Fruit fly (Drosophila melanogaster) whole organism, prepupa: ENCODE results near the gene Coq8.

Experiments
- CG10631 ChIP-seq: fragments of 200-800 bp; sonication (Bioruptor generic); optimal IDR thresholded peaks from 2 replicates; lab custom pipeline; 2016; ENCODE audit warnings: missing biosample characterization, missing genetic modification characterization
- CG10669 ChIP-seq: fragments of 200-800 bp; sonication (Bioruptor generic); optimal IDR thresholded peaks from 3 replicates; lab custom pipeline; 2018; ENCODE audit warnings: missing biosample characterization, mild to moderate bottlenecking, missing genetic modification characterization, moderate library complexity
- CG11762 ChIP-seq: fragments of 200-800 bp; sonication (Bioruptor generic); optimal IDR thresholded peaks from 3 replicates; lab custom pipeline; 2016; ENCODE audit warnings: missing biosample characterization, missing genetic modification characterization; ENCODE audit not compliant: insufficient read depth
- CG15336 ChIP-seq: fragments of 200-800 bp; sonication (Bioruptor generic); IDR thresholded peaks from 2 replicates; pipeline ENCODE4 v1.3.6; 2022; ENCODE audit warnings: missing biosample characterization, missing genetic modification characterization
- CG1621 ChIP-seq: fragments of 200-800 bp; sonication (Bioruptor generic); optimal IDR thresholded peaks from 3 replicates; lab custom pipeline; 2018; ENCODE audit warnings: missing biosample characterization, mild to moderate bottlenecking, missing genetic modification characterization
- CG16779 ChIP-seq: fragments of 200-800 bp; sonication (Bioruptor generic); optimal IDR thresholded peaks from 3 replicates; lab custom pipeline; 2017; ENCODE audit warnings: missing biosample characterization, mild to moderate bottlenecking, missing genetic modification characterization
- CG3032 ChIP-seq: fragments of 200-800 bp; optimal IDR thresholded peaks from 2 replicates; lab custom pipeline; 2019; ENCODE audit warnings: missing biosample characterization, mild to moderate bottlenecking, missing genetic modification characterization, moderate library complexity
- CG31627 ChIP-seq: fragments of 200-800 bp; sonication (Bioruptor generic); optimal IDR thresholded peaks from 3 replicates; lab custom pipeline; 2016; ENCODE audit warnings: missing biosample characterization, missing genetic modification characterization
- CG32006 ChIP-seq: fragments of 200-800 bp; sonication (Bioruptor generic); optimal IDR thresholded peaks from 3 replicates; lab custom pipeline; 2017; ENCODE audit warnings: missing biosample characterization, mild to moderate bottlenecking, missing genetic modification characterization
- CG34406 ChIP-seq: fragments of 200-800 bp; sonication (Bioruptor generic); optimal IDR thresholded peaks from 3 replicates; lab custom pipeline; 2016; ENCODE audit warnings: missing biosample characterization, missing genetic modification characterization
- CG3919 ChIP-seq: fragments of 200-800 bp; sonication (Bioruptor generic); optimal IDR thresholded peaks from 3 replicates; lab custom pipeline; 2016; ENCODE audit warnings: missing biosample characterization, missing genetic modification characterization
- CG4318 ChIP-seq: fragments of 200-800 bp; sonication (Bioruptor generic); optimal IDR thresholded peaks from 3 replicates; lab custom pipeline; 2017; ENCODE audit warnings: missing biosample characterization, mild to moderate bottlenecking, missing genetic modification characterization
- CG6163 ChIP-seq: fragments of 200-800 bp; sonication (Bioruptor generic); IDR thresholded peaks from 3 replicates; pipeline ENCODE4 v1.3.6; 2022; ENCODE audit warnings: missing biosample characterization, missing genetic modification characterization
- CG6792 ChIP-seq: fragments of 200-800 bp; sonication (Bioruptor generic); optimal IDR thresholded peaks from 3 replicates; lab custom pipeline; 2016; ENCODE audit warnings: missing biosample characterization, missing genetic modification characterization
- CG6808 ChIP-seq: fragments of 200-800 bp; sonication (Bioruptor generic); optimal IDR thresholded peaks from 3 replicates; lab custom pipeline; 2017; ENCODE audit warnings: missing biosample characterization, missing genetic modification characterization, mild to moderate bottlenecking, moderate library complexity, missing genetic modification reagents
- CG6854 ChIP-seq: fragments of 200-800 bp; sonication (Bioruptor generic); optimal IDR thresholded peaks from 2 replicates; lab custom pipeline; 2017; ENCODE audit warnings: missing biosample characterization, mild to moderate bottlenecking, missing genetic modification characterization
- CG7368 ChIP-seq: fragments of 200-800 bp; sonication (Bioruptor generic); optimal IDR thresholded peaks from 3 replicates; lab custom pipeline; 2016; ENCODE audit warnings: missing biosample characterization, missing genetic modification characterization
- CG8319 ChIP-seq: fragments of 200-800 bp; sonication (Bioruptor generic); optimal IDR thresholded peaks from 3 replicates; lab custom pipeline; 2016; ENCODE audit warnings: missing biosample characterization, missing genetic modification characterization
- CG8632 ChIP-seq: fragments of 200-800 bp; sonication (Bioruptor generic); optimal IDR thresholded peaks from 3 replicates; lab custom pipeline; 2016; ENCODE audit warnings: missing biosample characterization, missing genetic modification characterization
- CG9139 ChIP-seq: fragments of 200-800 bp; sonication (Bioruptor generic); optimal IDR thresholded peaks from 3 replicates; lab custom pipeline; 2017; ENCODE audit warnings: missing biosample characterization, mild to moderate bottlenecking, missing genetic modification characterization
- Eip75B ChIP-seq: fragments of 200-800 bp; sonication (Bioruptor generic); optimal IDR thresholded peaks from 3 replicates; lab custom pipeline; 2016; ENCODE audit warnings: missing biosample characterization, missing genetic modification characterization
- Eip93F ChIP-seq: fragments of 200-800 bp; sonication (Bioruptor generic); optimal IDR thresholded peaks from 2 replicates; lab custom pipeline; 2016; ENCODE audit warnings: missing biosample characterization, mild to moderate bottlenecking, missing genetic modification characterization
- Ets21C ChIP-seq: fragments of 200-800 bp; sonication (Bioruptor generic); optimal IDR thresholded peaks from 3 replicates; lab custom pipeline; 2016; ENCODE audit warnings: missing biosample characterization, missing genetic modification characterization
- Ets96B ChIP-seq: fragments of 200-800 bp; optimal IDR thresholded peaks from 2 replicates; lab custom pipeline; 2019; ENCODE audit warnings: missing biosample characterization, mild to moderate bottlenecking, missing genetic modification characterization, moderate library complexity
- Gug ChIP-seq: fragments of 200-800 bp; sonication (Bioruptor generic); IDR thresholded peaks from 2 replicates; pipeline ENCODE4 v1.3.6; 2022; ENCODE audit warnings: missing biosample characterization, missing genetic modification characterization
- Hr39 ChIP-seq: fragments of 200-800 bp; sonication (Bioruptor generic); optimal IDR thresholded peaks from 2 replicates; lab custom pipeline; 2016; ENCODE audit warnings: missing biosample characterization, missing genetic modification characterization
- Lpt ChIP-seq: fragments of 200-800 bp; sonication (Bioruptor generic); optimal IDR thresholded peaks from 3 replicates; lab custom pipeline; 2016; ENCODE audit warnings: missing biosample characterization, missing genetic modification characterization
- Met ChIP-seq: fragments of 200-800 bp; sonication (Bioruptor generic); optimal IDR thresholded peaks from 3 replicates; lab custom pipeline; 2016; ENCODE audit warnings: missing biosample characterization, missing genetic modification characterization
- OdsH ChIP-seq: fragments of 200-800 bp; sonication (Bioruptor generic); optimal IDR thresholded peaks from 3 replicates; lab custom pipeline; 2016; ENCODE audit warnings: missing biosample characterization, missing genetic modification characterization
- Smox ChIP-seq: fragments of 200-800 bp; sonication (Bioruptor generic); optimal IDR thresholded peaks from 3 replicates; lab custom pipeline; 2016; ENCODE audit warnings: missing biosample characterization, missing genetic modification characterization
- Sox102F ChIP-seq: fragments of 200-800 bp; sonication (Bioruptor generic); optimal IDR thresholded peaks from 2 replicates; lab custom pipeline; 2016; ENCODE audit warnings: missing biosample characterization, mild to moderate bottlenecking, missing genetic modification characterization
- Sox14 ChIP-seq: fragments of 200-800 bp; sonication (Bioruptor generic); optimal IDR thresholded peaks from 3 replicates; lab custom pipeline; 2016; ENCODE audit warnings: missing biosample characterization, missing genetic modification characterization
- acj6 ChIP-seq: fragments of 200-800 bp; sonication (Bioruptor generic); optimal IDR thresholded peaks from 3 replicates; lab custom pipeline; 2016; ENCODE audit warnings: missing biosample characterization, missing genetic modification characterization
- dac ChIP-seq: fragments of 200-800 bp; sonication (Bioruptor generic); optimal IDR thresholded peaks from 2 replicates; lab custom pipeline; 2017; ENCODE audit warnings: missing biosample characterization, mild to moderate bottlenecking, missing genetic modification characterization
- eg ChIP-seq: fragments of 200-800 bp; sonication (Bioruptor generic); IDR thresholded peaks from 3 replicates; pipeline ENCODE4 v1.3.6; 2022; ENCODE audit warnings: missing biosample characterization, missing genetic modification characterization
- esn ChIP-seq: fragments of 200-800 bp; sonication (Bioruptor generic); optimal IDR thresholded peaks from 2 replicates; lab custom pipeline; 2016; ENCODE audit warnings: missing biosample characterization, mild to moderate bottlenecking, missing genetic modification characterization, moderate library complexity
- fkh ChIP-seq: fragments of 200-800 bp; sonication (Bioruptor generic); optimal IDR thresholded peaks from 3 replicates; lab custom pipeline; 2017; ENCODE audit warnings: missing biosample characterization, mild to moderate bottlenecking, missing genetic modification characterization, moderate library complexity
- lz ChIP-seq: fragments of 200-800 bp; sonication (Bioruptor generic); optimal IDR thresholded peaks from 3 replicates; lab custom pipeline; 2016; ENCODE audit warnings: missing biosample characterization, missing genetic modification characterization
- net ChIP-seq: fragments of 200-800 bp; sonication (Bioruptor generic); optimal IDR thresholded peaks from 3 replicates; lab custom pipeline; 2016; ENCODE audit warnings: missing biosample characterization, missing genetic modification characterization
- salr ChIP-seq, 2 experiments: fragments of 200-800 bp; sonication (Bioruptor generic); optimal IDR thresholded peaks; 3 replicates each; lab custom pipeline; 2016 to 2018; ENCODE audit warnings: missing biosample characterization in 2 of 2, missing genetic modification characterization in 2 of 2, mild to moderate bottlenecking in 1 of 2
- spab ChIP-seq: fragments of 200-800 bp; sonication (Bioruptor generic); optimal IDR thresholded peaks from 2 replicates; lab custom pipeline; 2017; ENCODE audit warnings: missing biosample characterization, mild to moderate bottlenecking, missing genetic modification characterization, missing genetic modification reagents
- ss ChIP-seq, 2 experiments: fragments of 200-800 bp; sonication (Bioruptor generic); optimal IDR thresholded peaks; 2 replicates in 1 of 2; 3 replicates in 1 of 2; lab custom pipeline; 2017 to 2018; ENCODE audit warnings: mild to moderate bottlenecking in 2 of 2, missing biosample characterization in 2 of 2, missing genetic modification characterization in 2 of 2, moderate library complexity in 1 of 2
- svp ChIP-seq: fragments of 200-800 bp; sonication (Bioruptor generic); peaks from one replicate; lab custom pipeline; 2016; ENCODE audit warnings: missing biosample characterization, missing genetic modification characterization
- topi ChIP-seq: fragments of 200-800 bp; sonication (Bioruptor generic); optimal IDR thresholded peaks from 3 replicates; lab custom pipeline; 2016; ENCODE audit warnings: missing biosample characterization, missing genetic modification characterization

Gene Coq8

DNA sequence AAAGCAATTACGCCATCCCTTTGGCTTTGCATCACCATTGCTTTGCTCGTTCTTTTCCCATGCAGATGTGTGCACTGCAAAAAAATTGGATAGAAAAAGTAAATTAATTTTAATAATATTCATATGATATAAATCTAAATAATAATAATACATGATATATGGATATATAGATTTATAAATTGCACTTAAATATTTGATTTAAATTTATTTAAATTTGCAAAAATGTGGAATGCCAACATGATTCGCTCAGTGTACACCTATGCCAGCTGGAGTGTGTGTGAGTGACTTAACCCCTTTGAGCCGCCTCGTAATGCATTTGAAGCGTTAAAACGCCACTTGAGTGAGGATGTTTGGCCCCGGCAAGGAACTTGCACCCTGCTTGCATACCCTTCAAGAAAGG, 12.8 kb upstream of the Coq8 start (continued):
- TF ChIP-seq CG32006 (peak; percentile 32), Eip75B (no peak), CG3919 (GFP tag; lab: Kevin White, UChicago) (peak; percentile 32), Lpt (no peak), svp (GFP tag; lab: Kevin White, UChicago) (no peak), Ets21C (GFP tag; lab: Kevin White, UChicago) (no peak), CG15336 (GFP tag; lab: Robert Waterston, UW) (0 out of 2 replicates have a peak, but pooled peaks have one; percentile 13), Gug (no peak), ss (GFP tag; optimal IDR thresholded peaks at IDR 0.05; lab: Kevin White, UChicago) (peak in 1 of 2 experiments; percentile 6), CG10669 (GFP tag; lab: Kevin White, UChicago) (peak; percentile 35), Ets96B (tag; lab: Kevin White, UChicago) (peak; percentile 44), CG16779 (tag; lab: Kevin White, UChicago) (no peak), CG8319 (GFP tag; lab: Kevin White, UChicago) (no peak), CG7368 (GFP tag; lab: Kevin White, UChicago) (no peak), Smox (GFP tag; lab: Kevin White, UChicago) (no peak), Sox102F (GFP tag; lab: Kevin White, UChicago) (peak; percentile 10), CG1621 (tag; lab: Kevin White, UChicago) (no peak), eg (GFP tag; lab: Robert Waterston, UW) (0 out of 3 replicates have a peak, but pooled peaks have one; percentile 19), CG31627 (GFP tag; lab: Kevin White, UChicago) (no peak), CG11762 (no peak), CG6792 (GFP tag; lab: Kevin White, UChicago) (no peak), CG10631 (GFP tag; lab: Kevin White, UChicago) (peak; percentile 13), CG6163 (GFP tag; lab: Robert Waterston, UW) (no peak), Sox14 (GFP tag; lab: Kevin White, UChicago) (no peak), CG6854 (GFP tag; lab: Kevin White, UChicago) (no peak), dac (GFP tag; lab: Kevin White, UChicago) (no peak), Hr39 (GFP tag; lab: Kevin White, UChicago) (no peak), esn (GFP tag; lab: Kevin White, UChicago) (peak; percentile 6), CG4318 (GFP tag; lab: Kevin White, UChicago) (no peak), CG8632 (peak; percentile 5), CG6808 (peak; percentile 23)
- TF ChIP-seq, all 60 proteins: peak for 19

DNA sequence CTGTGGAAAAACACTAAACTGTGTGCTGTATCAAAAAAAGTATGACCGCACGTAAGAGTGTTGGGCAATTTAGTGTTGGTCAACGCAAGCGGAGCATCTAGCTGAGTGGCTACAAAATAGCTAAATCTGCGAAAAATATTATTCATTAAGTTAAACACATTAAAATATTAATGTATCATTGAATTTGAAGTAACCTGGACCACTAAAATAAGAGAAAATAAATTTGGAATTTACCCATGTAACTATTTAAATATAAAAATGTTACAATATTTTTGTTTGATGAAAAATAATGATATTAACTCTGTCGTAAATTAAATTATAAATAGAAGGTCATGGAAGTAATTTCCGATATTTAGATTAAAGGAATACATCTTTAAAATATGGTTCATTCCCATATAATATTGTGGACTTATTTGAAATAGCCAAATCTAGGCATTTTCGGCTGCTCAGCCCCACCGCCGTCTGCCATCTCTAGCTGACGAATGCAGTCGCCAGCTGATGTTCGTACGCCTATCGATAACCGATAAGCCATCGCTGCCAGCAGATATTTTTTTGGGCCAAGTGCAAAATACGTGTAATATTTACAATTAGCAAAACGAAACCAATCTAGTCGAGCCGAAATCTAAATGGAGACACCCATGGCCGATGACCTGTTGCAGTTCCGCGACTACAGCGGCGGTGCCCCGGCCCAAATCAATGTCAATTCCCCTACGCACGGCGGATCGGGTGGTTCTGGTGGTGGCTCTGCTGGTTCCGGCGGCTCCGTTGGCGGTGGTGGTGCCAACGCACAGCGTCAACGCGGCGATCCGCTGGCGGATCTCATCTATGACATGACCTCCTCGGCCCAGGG, 8.9 kb upstream of the Coq8 start, which contains the start of the genes Brms1 and CG4645:
Gene Brms1 (minus strand): TSS at position 46 of the 850 bp plus-strand sequence.
Gene CG4645 (plus strand): TSS at position 377 of the 850 bp plus-strand sequence.
- TF ChIP-seq CG7368 (GFP tag; lab: Kevin White, UChicago) = no peak
- TF ChIP-seq CG10669 (GFP tag; lab: Kevin White, UChicago) = peak; percentile 1
- no peak for TF ChIP-seq CG6854 (GFP tag; lab: Kevin White, UChicago)
- TF ChIP-seq OdsH = peak; percentile 57
- TF ChIP-seq Gug = no peak
- TF ChIP-seq CG4318 (GFP tag; lab: Kevin White, UChicago) = peak; percentile 18
- TF ChIP-seq CG32006 = peak; percentile 58
- TF ChIP-seq Sox102F (GFP tag; lab: Kevin White, UChicago) = no peak
- TF ChIP-seq CG34406 = peak; percentile 29
- peak; percentile 15 for TF ChIP-seq Ets96B (tag; lab: Kevin White, UChicago)
- peak; percentile 48 for TF ChIP-seq CG3919 (GFP tag; lab: Kevin White, UChicago)
- peak; percentile 59 for TF ChIP-seq esn (GFP tag; lab: Kevin White, UChicago)
- peak; percentile 33 for TF ChIP-seq Met (GFP tag; lab: Kevin White, UChicago)
- TF ChIP-seq CG1621 (tag; lab: Kevin White, UChicago) = no peak
- TF ChIP-seq net (GFP tag; lab: Kevin White, UChicago) = no peak
- TF ChIP-seq CG11762 = peak; percentile 34
- TF ChIP-seq fkh (GFP tag; lab: Kevin White, UChicago) = peak; percentile 7
- no peak for TF ChIP-seq CG16779 (tag; lab: Kevin White, UChicago)
- peak; percentile 9 for TF ChIP-seq Sox14 (GFP tag; lab: Kevin White, UChicago)
- TF ChIP-seq salr (GFP tag; optimal IDR thresholded peaks at IDR 0.05; lab: Kevin White, UChicago) = peak in 1 of 2 experiments; percentile 56
- TF ChIP-seq ss (GFP tag; optimal IDR thresholded peaks at IDR 0.05; lab: Kevin White, UChicago) = peak in 1 of 2 experiments; percentile 33
- peak; percentile 47 for TF ChIP-seq CG31627 (GFP tag; lab: Kevin White, UChicago)
- TF ChIP-seq CG3032 = peak; percentile 44
- peak; percentile 53 for TF ChIP-seq topi (GFP tag; lab: Kevin White, UChicago)
- peak; percentile 66 for TF ChIP-seq CG10631 (GFP tag; lab: Kevin White, UChicago)
- peak; percentile 55 for TF ChIP-seq acj6
- TF ChIP-seq spab (GFP tag; lab: Kevin White, UChicago) = no peak
- TF ChIP-seq CG8632 = peak; percentile 18
- TF ChIP-seq Lpt = no peak
- no peak for TF ChIP-seq CG9139 (GFP tag; lab: Kevin White, UChicago)
- TF ChIP-seq svp (GFP tag; lab: Kevin White, UChicago) = peak; percentile 76
- TF ChIP-seq CG8319 (GFP tag; lab: Kevin White, UChicago) = peak; percentile 16
- TF ChIP-seq Eip93F (GFP tag; lab: Kevin White, UChicago) = no peak
- peak; percentile 52 for TF ChIP-seq lz (GFP tag; lab: Kevin White, UChicago)
